Fruit fly (Drosophila melanogaster): ENCODE results near the gene Upf2.

DNA sequence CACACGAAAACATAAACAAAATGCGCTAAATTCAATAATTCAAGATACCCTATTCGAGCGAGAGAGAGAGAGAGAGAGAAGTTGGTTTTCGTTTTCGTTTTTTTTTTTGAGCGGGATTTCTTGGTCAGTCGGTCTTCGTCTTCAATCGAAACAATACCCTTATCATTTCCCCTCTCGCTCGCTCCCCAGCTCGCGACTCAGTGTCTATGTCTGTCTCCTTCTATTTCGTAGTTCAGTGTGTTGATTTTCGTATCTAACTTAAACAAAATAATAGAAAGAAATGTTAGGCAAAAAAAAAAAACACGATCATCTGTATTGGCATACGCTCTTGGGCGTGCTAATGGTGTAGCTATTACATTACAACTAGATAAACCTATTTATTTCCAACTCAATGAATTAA, 26.0 kb downstream of the Upf2 start:
- TF ChIP-seq gl (tag; optimal IDR thresholded peaks at IDR 0.05) (no peak), Ets98B (GFP tag; IDR thresholded peaks at IDR 0.05) (no peak; the same call in 1 of the 2 replicates), CG4496 (GFP tag; IDR thresholded peaks at IDR 0.05) (no peak), CG17806 (tag; optimal IDR thresholded peaks at IDR 0.05) (no peak), fd96Ca (GFP tag; IDR thresholded peaks at IDR 0.05) (no peak)

Measured in whole organism, pupa.